Worm (Caenorhabditis elegans) whole organism, mixed stage, embryonic: ENCODE data around the gene F54D11.4.

ENCODE experiments used
- M03D4.4 ChIP-seq: sonication (generic microtip); optimal IDR thresholded peaks from 2 replicates; lab custom pipeline; 2017; ENCODE audit warnings: mild to moderate bottlenecking, missing genetic modification characterization, missing compliant biosample characterization
- elt-3 ChIP-seq: fragments of 150-350 bp; optimal IDR thresholded peaks from 2 replicates; lab custom pipeline; 2014; ENCODE audit warnings: missing biosample characterization, missing genetic modification characterization
- mab-5 ChIP-seq: fragments of 150-350 bp; optimal IDR thresholded peaks from 2 replicates; lab custom pipeline; 2014; ENCODE audit warnings: missing biosample characterization, missing genetic modification characterization
- pha-4 ChIP-seq: fragments of 150-350 bp; optimal IDR thresholded peaks from 2 replicates; lab custom pipeline; 2018; ENCODE audit warnings: missing biosample characterization, missing genetic modification reagents, missing genetic modification characterization
- zip-8 ChIP-seq: fragments of 150-350 bp; optimal IDR thresholded peaks from 2 replicates; lab custom pipeline; 2014; ENCODE audit warnings: missing biosample characterization, missing genetic modification characterization

- no peak for TF ChIP-seq M03D4.4 (tag; lab: Kevin White, UChicago)
- TF ChIP-seq pha-4 (tag; lab: Kevin White, UChicago), result no peak
- TF ChIP-seq elt-3 (tag; lab: Kevin White, UChicago), result no peak
- TF ChIP-seq zip-8 (tag; lab: Kevin White, UChicago), result no peak
- no peak for TF ChIP-seq mab-5 (tag; lab: Kevin White, UChicago)
These were observed 33.9 kb downstream of the F54D11.4 start for ce11 chrV:4649649-4650384.
